Fruit fly (Drosophila melanogaster) whole organism, embryonic: ENCODE data around the gene CG17777.

ENCODE experiments used
- CG10209 ChIP-seq: fragments of 200-800 bp; sonication (Bioruptor generic); optimal IDR thresholded peaks from 3 replicates; lab custom pipeline; 2017; ENCODE audit warnings: missing biosample characterization, mild to moderate bottlenecking, missing genetic modification characterization, missing genetic modification reagents
- CG11093 ChIP-seq: fragments of 200-800 bp; sonication (Bioruptor generic); IDR thresholded peaks from 3 replicates; pipeline ENCODE4 v1.3.6; 2022; ENCODE audit warnings: missing biosample characterization, missing genetic modification characterization
- CG1233 ChIP-seq: fragments of 200-800 bp; sonication (Bioruptor generic); optimal IDR thresholded peaks from 4 replicates; lab custom pipeline; 2018; ENCODE audit warnings: missing biosample characterization, mild to moderate bottlenecking, missing genetic modification characterization
- CG14014 ChIP-seq: fragments of 200-800 bp; sonication (Bioruptor generic); IDR thresholded peaks from 2 replicates; pipeline ENCODE4 v1.3.6; 2022; ENCODE audit warnings: missing biosample characterization, missing genetic modification characterization
- CG14965 ChIP-seq: fragments of 200-800 bp; sonication (Bioruptor generic); optimal IDR thresholded peaks from 2 replicates; lab custom pipeline; 2016; ENCODE audit warnings: missing biosample characterization, missing genetic modification characterization, borderline replicate concordance
- CG1529 ChIP-seq: fragments of 200-800 bp; sonication (Bioruptor generic); optimal IDR thresholded peaks from 3 replicates; lab custom pipeline; 2018; ENCODE audit warnings: missing biosample characterization, missing genetic modification characterization
- CG16813 ChIP-seq: fragments of 200-800 bp; sonication (Bioruptor generic); IDR thresholded peaks from 3 replicates; pipeline ENCODE4 v1.3.6; 2022; ENCODE audit warnings: missing biosample characterization, missing genetic modification characterization; ENCODE audit not compliant: partially characterized antibody
- CG17612 ChIP-seq: fragments of 200-800 bp; sonication (Bioruptor generic); IDR thresholded peaks from 2 replicates; pipeline ENCODE4 v1.3.6; 2022; ENCODE audit warnings: missing biosample characterization, missing genetic modification characterization
- CG3065 ChIP-seq: fragments of 200-800 bp; sonication (Bioruptor generic); optimal IDR thresholded peaks from 2 replicates; lab custom pipeline; 2016; ENCODE audit warnings: missing biosample characterization, missing genetic modification characterization
- CG32767 ChIP-seq: fragments of 200-800 bp; sonication (Bioruptor generic); IDR thresholded peaks from 2 replicates; pipeline ENCODE4 v1.3.6; 2022; ENCODE audit warnings: missing biosample characterization, missing genetic modification characterization
- CG3407 ChIP-seq: fragments of 200-800 bp; sonication (Bioruptor generic); optimal IDR thresholded peaks from 2 replicates; lab custom pipeline; 2018; ENCODE audit warnings: missing biosample characterization, mild to moderate bottlenecking, missing genetic modification characterization
- CG42726 ChIP-seq: fragments of 200-800 bp; sonication (Bioruptor generic); IDR thresholded peaks from 2 replicates; pipeline ENCODE4 v1.3.6; 2022; ENCODE audit warnings: missing biosample characterization, missing genetic modification characterization; ENCODE audit not compliant: partially characterized antibody
- CG7745 ChIP-seq: fragments of 200-800 bp; sonication (Bioruptor generic); optimal IDR thresholded peaks from 2 replicates; lab custom pipeline; 2018; ENCODE audit warnings: missing biosample characterization, mild to moderate bottlenecking, missing genetic modification characterization, moderate library complexity
- CG7786 ChIP-seq: fragments of 200-800 bp; sonication (Bioruptor generic); optimal IDR thresholded peaks from 2 replicates; lab custom pipeline; 2016; ENCODE audit warnings: missing biosample characterization, missing genetic modification characterization
- CG8281 ChIP-seq: fragments of 200-800 bp; sonication (Bioruptor generic); optimal IDR thresholded peaks from 2 replicates; lab custom pipeline; 2018; ENCODE audit warnings: missing biosample characterization, mild to moderate bottlenecking, missing genetic modification characterization, moderate library complexity
- CkIIα-i1 ChIP-seq: fragments of 200-800 bp; sonication (Bioruptor generic); IDR thresholded peaks from 2 replicates; pipeline ENCODE4 v1.3.6; 2022; ENCODE audit warnings: missing biosample characterization, missing genetic modification characterization
- Fer3 ChIP-seq: fragments of 200-800 bp; sonication (Bioruptor generic); optimal IDR thresholded peaks from 2 replicates; lab custom pipeline; 2018; ENCODE audit warnings: missing biosample characterization, mild to moderate bottlenecking, missing genetic modification characterization, moderate library complexity
- Gsc ChIP-seq: fragments of 200-800 bp; sonication (Bioruptor generic); IDR thresholded peaks from 2 replicates; pipeline ENCODE4 v1.3.6; 2022; ENCODE audit warnings: missing biosample characterization, missing genetic modification characterization
- Hey ChIP-seq: fragments of 200-800 bp; sonication (Bioruptor generic); optimal IDR thresholded peaks from 3 replicates; lab custom pipeline; 2018; ENCODE audit warnings: missing biosample characterization, mild to moderate bottlenecking, missing genetic modification characterization
- Lim3 ChIP-seq: fragments of 200-800 bp; sonication (Bioruptor generic); IDR thresholded peaks from 2 replicates; pipeline ENCODE4 v1.3.6; 2022; ENCODE audit warnings: missing biosample characterization, missing genetic modification characterization
- Mes4 ChIP-seq: fragments of 200-800 bp; sonication (Bioruptor generic); optimal IDR thresholded peaks from 2 replicates; lab custom pipeline; 2016; ENCODE audit warnings: missing biosample characterization, missing genetic modification characterization
- NC2α ChIP-seq: fragments of 200-800 bp; sonication (Bioruptor generic); optimal IDR thresholded peaks from 2 replicates; lab custom pipeline; 2016; ENCODE audit warnings: missing biosample characterization, missing genetic modification characterization
- Stat92E ChIP-seq, 3 experiments: fragments of >200 bp in 2 of 3; fragments of 200-800 bp in 1 of 3; sonication (Bioruptor generic) in 1 of 3; optimal IDR thresholded peaks; 2 replicates each; lab custom pipeline; 2017 to 2019; ENCODE audit warnings: missing biosample characterization in 3 of 3, missing genetic modification characterization in 3 of 3, mild to moderate bottlenecking in 1 of 3, moderate library complexity in 1 of 3
- Xrp1 ChIP-seq: fragments of 200-800 bp; sonication (Bioruptor generic); IDR thresholded peaks from 2 replicates; pipeline ENCODE4 v1.3.6; 2022; ENCODE audit warnings: missing biosample characterization, missing genetic modification characterization
- ac ChIP-seq: fragments of 200-800 bp; sonication (Bioruptor generic); optimal IDR thresholded peaks from 3 replicates; lab custom pipeline; 2017; ENCODE audit warnings: missing biosample characterization, mild to moderate bottlenecking, missing genetic modification characterization
- ap ChIP-seq: fragments of 200-800 bp; sonication (Bioruptor generic); IDR thresholded peaks from 2 replicates; pipeline ENCODE4 v1.3.6; 2022; ENCODE audit warnings: missing biosample characterization, missing genetic modification characterization
- btn ChIP-seq: fragments of 200-800 bp; sonication (Bioruptor generic); optimal IDR thresholded peaks from 2 replicates; lab custom pipeline; 2016; ENCODE audit warnings: missing biosample characterization, missing genetic modification characterization
- corto ChIP-seq: fragments of 200-800 bp; sonication (Bioruptor generic); optimal IDR thresholded peaks from 2 replicates; lab custom pipeline; 2016; ENCODE audit warnings: missing biosample characterization, mild to moderate bottlenecking, missing genetic modification characterization, moderate library complexity
- dimm ChIP-seq: fragments of 200-800 bp; sonication (Bioruptor generic); IDR thresholded peaks from 2 replicates; pipeline ENCODE4 v1.3.6; 2022; ENCODE audit warnings: missing biosample characterization, missing genetic modification characterization
- exex ChIP-seq: fragments of 200-800 bp; sonication (Bioruptor generic); optimal IDR thresholded peaks from 4 replicates; lab custom pipeline; 2018; ENCODE audit warnings: missing biosample characterization, mild to moderate bottlenecking, missing genetic modification characterization, moderate library complexity
- fd102C ChIP-seq: fragments of 200-800 bp; sonication (Bioruptor generic); optimal IDR thresholded peaks from 2 replicates; lab custom pipeline; 2018; ENCODE audit warnings: missing biosample characterization, mild to moderate bottlenecking, missing genetic modification characterization, moderate library complexity
- ftz-f1 ChIP-seq: fragments of 200-800 bp; sonication (Bioruptor generic); optimal IDR thresholded peaks from 2 replicates; lab custom pipeline; 2016; ENCODE audit warnings: missing biosample characterization, missing genetic modification characterization
- gsb-n ChIP-seq: fragments of 200-800 bp; sonication (Bioruptor generic); optimal IDR thresholded peaks from 3 replicates; lab custom pipeline; 2018; ENCODE audit warnings: missing biosample characterization, mild to moderate bottlenecking, missing genetic modification characterization
- her ChIP-seq: fragments of 200-800 bp; sonication (Bioruptor generic); optimal IDR thresholded peaks from 2 replicates; lab custom pipeline; 2016; ENCODE audit warnings: missing biosample characterization, missing genetic modification characterization
- hkb ChIP-seq, 2 experiments: fragments of 200-800 bp in 1 of 2; fragments of >200 bp in 1 of 2; sonication (Bioruptor generic) in 1 of 2; IDR thresholded peaks in 1 of 2; optimal IDR thresholded peaks in 1 of 2; 2 replicates each; pipeline versions ENCODE4 v1.3.6 to Lab custom; 2017 to 2022; ENCODE audit warnings: missing biosample characterization in 1 of 2, missing genetic modification characterization in 1 of 2
- insv ChIP-seq, 2 experiments: fragments of 200-800 bp; sonication (Bioruptor generic); optimal IDR thresholded peaks; 3 replicates each; lab custom pipeline; 2016 to 2018; ENCODE audit warnings: missing biosample characterization in 2 of 2, missing genetic modification characterization in 2 of 2
- jing ChIP-seq: fragments of 200-800 bp; sonication (Bioruptor generic); optimal IDR thresholded peaks from 2 replicates; lab custom pipeline; 2018; ENCODE audit warnings: missing biosample characterization, mild to moderate bottlenecking, missing genetic modification characterization
- kay ChIP-seq: fragments of 200-800 bp; sonication (Bioruptor generic); optimal IDR thresholded peaks from 2 replicates; lab custom pipeline; 2016; ENCODE audit warnings: missing biosample characterization, missing genetic modification characterization
- klu ChIP-seq: fragments of 200-800 bp; sonication (Bioruptor generic); IDR thresholded peaks from 2 replicates; pipeline ENCODE4 v1.3.6; 2022; ENCODE audit warnings: missing biosample characterization, missing genetic modification characterization
- maf-S ChIP-seq: fragments of 200-800 bp; sonication (Bioruptor generic); optimal IDR thresholded peaks from 2 replicates; lab custom pipeline; 2016; ENCODE audit warnings: missing biosample characterization, missing genetic modification characterization
- mam ChIP-seq: fragments of 200-800 bp; sonication (Bioruptor generic); optimal IDR thresholded peaks from 3 replicates; lab custom pipeline; 2016; ENCODE audit warnings: missing biosample characterization, missing genetic modification characterization
- pfk ChIP-seq: fragments of 200-800 bp; sonication (Bioruptor generic); optimal IDR thresholded peaks from 2 replicates; lab custom pipeline; 2018; ENCODE audit warnings: missing biosample characterization, mild to moderate bottlenecking, missing genetic modification characterization, moderate library complexity
- pnt ChIP-seq: fragments of 200-800 bp; sonication (Bioruptor generic); optimal IDR thresholded peaks from 3 replicates; lab custom pipeline; 2016; ENCODE audit warnings: missing biosample characterization, missing genetic modification characterization
- sc ChIP-seq, 3 experiments: fragments of >200 bp in 2 of 3; fragments of 200-800 bp in 1 of 3; sonication (Bioruptor generic) in 1 of 3; optimal IDR thresholded peaks; 2 replicates in 2 of 3; 3 replicates in 1 of 3; lab custom pipeline; 2017; ENCODE audit warnings: mild to moderate bottlenecking in 1 of 3, missing biosample characterization in 1 of 3, missing genetic modification characterization in 1 of 3, missing genetic modification reagents in 1 of 3
- sens-2 ChIP-seq: fragments of 200-800 bp; sonication (Bioruptor generic); IDR thresholded peaks from 2 replicates; pipeline ENCODE4 v1.3.6; 2022; ENCODE audit warnings: missing biosample characterization, missing genetic modification characterization
- sqz ChIP-seq: fragments of 200-800 bp; sonication (Bioruptor generic); optimal IDR thresholded peaks from 3 replicates; lab custom pipeline; 2018; ENCODE audit warnings: missing biosample characterization, mild to moderate bottlenecking, missing genetic modification characterization
- sug ChIP-seq: fragments of 200-800 bp; optimal IDR thresholded peaks from 2 replicates; lab custom pipeline; 2019; ENCODE audit warnings: missing biosample characterization, mild to moderate bottlenecking, missing genetic modification characterization, moderate library complexity
- zfh2 ChIP-seq: fragments of 200-800 bp; sonication (Bioruptor generic); optimal IDR thresholded peaks from 2 replicates; lab custom pipeline; 2016; ENCODE audit warnings: missing biosample characterization, missing genetic modification characterization

The CG17777 gene

DNA sequence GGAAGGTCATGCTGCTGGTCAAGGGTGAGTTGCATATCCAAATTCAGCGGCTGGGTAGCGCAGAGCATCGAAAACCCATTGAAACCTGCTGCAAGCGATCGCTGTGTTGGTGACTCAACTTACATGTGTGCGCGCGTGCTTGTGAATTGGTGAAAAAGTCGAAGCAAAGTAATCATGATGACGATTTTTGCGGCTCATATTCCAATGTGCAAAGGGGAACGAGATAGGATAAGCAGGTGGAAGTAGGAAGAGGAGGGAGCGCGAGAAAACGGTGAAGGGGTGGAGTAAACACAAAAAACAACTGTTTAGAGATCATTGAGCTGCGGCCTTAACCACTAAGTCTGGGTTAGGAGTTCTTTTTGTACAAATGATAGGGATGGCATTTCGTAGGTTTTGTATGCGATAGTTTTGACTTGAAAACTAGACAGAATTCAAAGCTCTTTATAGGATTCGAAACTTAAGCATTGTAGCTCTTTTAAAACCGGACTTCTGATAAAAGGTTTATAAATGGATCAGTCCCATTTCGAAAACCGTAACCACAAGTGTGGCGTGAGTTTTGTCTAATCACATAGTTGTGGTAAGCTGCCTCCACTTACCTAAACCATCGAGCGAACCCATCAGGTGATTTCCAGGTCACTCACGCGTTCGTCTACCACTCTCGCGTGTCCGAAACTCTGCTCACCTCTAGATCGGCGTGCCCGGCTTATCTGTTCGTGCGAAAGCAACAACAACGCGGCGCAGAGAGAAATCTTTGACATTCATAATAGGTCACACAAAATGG, 40.8 kb upstream of the CG17777 start (continued):
- TF ChIP-seq Gsc (GFP tag; lab: Robert Waterston, UW) (no peak), CkIIα-i1 (GFP tag; lab: Robert Waterston, UW) (no peak), CG7786 (peak; percentile 56), mam (GFP tag; lab: Kevin White, UChicago) (peak; percentile 31), gsb-n (tag; lab: Kevin White, UChicago) (no peak), CG14014 (GFP tag; lab: Robert Waterston, UW) (peak; percentile 27; the same call in 1 of the 2 replicates), ac (no peak), Stat92E (GFP tag; optimal IDR thresholded peaks at IDR 0.05; lab: Kevin White, UChicago) (peak in 1 of 3 experiments; percentile 3), pfk (GFP tag; lab: Kevin White, UChicago) (no peak), sc (optimal IDR thresholded peaks at IDR 0.05; lab: Kevin White, UChicago) (no peak), sc (GFP tag; optimal IDR thresholded peaks at IDR 0.05; lab: Kevin White, UChicago) (no peak), fd102C (GFP tag; lab: Kevin White, UChicago) (no peak), Fer3 (tag; lab: Kevin White, UChicago) (peak; percentile 7), zfh2 (GFP tag; lab: Kevin White, UChicago) (peak; percentile 60), Xrp1 (GFP tag; lab: Robert Waterston, UW) (0 out of 2 replicates have a peak, but pooled peaks have one; percentile 5), sug (peak; percentile 41), Mes4 (GFP tag; lab: Kevin White, UChicago) (no peak), btn (GFP tag; lab: Kevin White, UChicago) (no peak), CG7745 (tag; lab: Kevin White, UChicago) (no peak), CG11093 (GFP tag; lab: Robert Waterston, UW) (no peak), hkb (optimal IDR thresholded peaks at IDR 0.05; lab: Kevin White, UChicago) (no peak), hkb (GFP tag; IDR thresholded peaks at IDR 0.05; lab: Robert Waterston, UW) (0 out of 2 replicates have a peak, but pooled peaks have one; percentile 29), dimm (GFP tag; lab: Robert Waterston, UW) (0 out of 2 replicates have a peak, but pooled peaks have one; percentile 20), ap (GFP tag; lab: Robert Waterston, UW) (no peak), corto (GFP tag; lab: Kevin White, UChicago) (peak; percentile 67), Hey (tag; lab: Kevin White, UChicago) (no peak), klu (GFP tag; lab: Robert Waterston, UW) (no peak), kay (no peak), jing (GFP tag; lab: Kevin White, UChicago) (peak; percentile 0), pnt (GFP tag; lab: Kevin White, UChicago) (peak; percentile 1), her (GFP tag; lab: Kevin White, UChicago) (peak; percentile 0), NC2α (GFP tag; lab: Kevin White, UChicago) (no peak), exex (no peak), sens-2 (GFP tag; lab: Robert Waterston, UW) (no peak), CG42726 (GFP tag; lab: Robert Waterston, UW) (no peak), CG1233 (GFP tag; lab: Kevin White, UChicago) (peak; percentile 17), CG17612 (GFP tag; lab: Robert Waterston, UW) (no peak), CG32767 (no peak), Lim3 (GFP tag; lab: Robert Waterston, UW) (no peak), CG3407 (GFP tag; lab: Kevin White, UChicago) (no peak), CG8281 (tag; lab: Kevin White, UChicago) (no peak), CG3065 (GFP tag; lab: Kevin White, UChicago) (no peak), maf-S (GFP tag; lab: Kevin White, UChicago) (peak; percentile 21), CG16813 (GFP tag; lab: Robert Waterston, UW) (peak; percentile 77), insv (GFP tag; optimal IDR thresholded peaks at IDR 0.05; lab: Kevin White, UChicago) (peak in 1 of 2 experiments; percentile 23), ftz-f1 (GFP tag; lab: Kevin White, UChicago) (no peak), CG1529 (GFP tag; lab: Kevin White, UChicago) (no peak), sqz (GFP tag; lab: Kevin White, UChicago) (no peak), CG14965 (GFP tag; lab: Kevin White, UChicago) (no peak), CG10209 (peak; percentile 13)
